Worm (Caenorhabditis elegans) whole organism, L2 larva: Measurements from ENCODE around the gene fbxa-155.

Source experiments
- C34F6.9 ChIP-seq: fragments of 150-350 bp; optimal IDR thresholded peaks from 2 replicates; lab custom pipeline; 2014; ENCODE audit warnings: missing biosample characterization, missing genetic modification characterization
- ZK546.5 ChIP-seq: sonication (generic microtip); optimal IDR thresholded peaks from 2 replicates; lab custom pipeline; 2017; ENCODE audit warnings: missing biosample characterization, missing genetic modification characterization
- aly-2 ChIP-seq: fragments of 150-350 bp; optimal IDR thresholded peaks from 2 replicates; lab custom pipeline; 2014; ENCODE audit warnings: missing biosample characterization, missing genetic modification characterization
- ama-1 ChIP-seq: fragments of 150-350 bp; optimal IDR thresholded peaks from 2 replicates; lab custom pipeline; 2018; ENCODE audit warnings: inconsistent platforms
- blmp-1 ChIP-seq: sonication (generic microtip); optimal IDR thresholded peaks from 2 replicates; lab custom pipeline; 2017; ENCODE audit warnings: missing genetic modification characterization, mild to moderate bottlenecking, missing compliant biosample characterization, antibody characterized with exemption, moderate library complexity; ENCODE audit not compliant: insufficient read depth
- ceh-16 ChIP-seq: fragments of 150-350 bp; optimal IDR thresholded peaks from 2 replicates; lab custom pipeline; 2014; ENCODE audit warnings: missing biosample characterization, missing genetic modification characterization
- elt-1 ChIP-seq: fragments of 150-350 bp; optimal IDR thresholded peaks from 2 replicates; lab custom pipeline; 2014; ENCODE audit warnings: missing biosample characterization, missing genetic modification characterization
- lsy-2 ChIP-seq, 2 experiments: fragments of 150-350 bp in 1 of 2; sonication (generic microtip) in 1 of 2; optimal IDR thresholded peaks; 2 replicates each; lab custom pipeline; 2014 to 2017; ENCODE audit warnings: missing biosample characterization in 2 of 2, missing genetic modification characterization in 2 of 2
- mdl-1 ChIP-seq, 2 experiments: fragments of 150-350 bp in 1 of 2; sonication (generic microtip) in 1 of 2; optimal IDR thresholded peaks; 2 replicates each; lab custom pipeline; 2017; ENCODE audit warnings: missing biosample characterization in 2 of 2, missing genetic modification characterization in 2 of 2
- nhr-77 ChIP-seq: fragments of 150-350 bp; optimal IDR thresholded peaks from 2 replicates; lab custom pipeline; 2014; ENCODE audit warnings: missing biosample characterization, missing genetic modification characterization
- sma-9 ChIP-seq, 2 experiments: fragments of 150-350 bp in 1 of 2; sonication (generic microtip) in 1 of 2; optimal IDR thresholded peaks; 2 replicates each; lab custom pipeline; 2014 to 2016; ENCODE audit warnings: missing genetic modification characterization in 2 of 2, mild to moderate bottlenecking in 1 of 2, missing biosample characterization in 1 of 2, missing compliant biosample characterization in 1 of 2, missing genetic modification reagents in 1 of 2, moderate library complexity in 1 of 2
- unc-39 ChIP-seq: fragments of 150-350 bp; optimal IDR thresholded peaks from 2 replicates; lab custom pipeline; 2014; ENCODE audit warnings: missing biosample characterization, missing genetic modification characterization
- unc-62 ChIP-seq: fragments of 150-350 bp; optimal IDR thresholded peaks from 2 replicates; lab custom pipeline; 2014; ENCODE audit warnings: missing biosample characterization, missing genetic modification reagents, missing genetic modification characterization
- zag-1 ChIP-seq: fragments of 150-350 bp; optimal IDR thresholded peaks from 2 replicates; lab custom pipeline; 2014; ENCODE audit warnings: missing biosample characterization, missing genetic modification characterization

DNA sequence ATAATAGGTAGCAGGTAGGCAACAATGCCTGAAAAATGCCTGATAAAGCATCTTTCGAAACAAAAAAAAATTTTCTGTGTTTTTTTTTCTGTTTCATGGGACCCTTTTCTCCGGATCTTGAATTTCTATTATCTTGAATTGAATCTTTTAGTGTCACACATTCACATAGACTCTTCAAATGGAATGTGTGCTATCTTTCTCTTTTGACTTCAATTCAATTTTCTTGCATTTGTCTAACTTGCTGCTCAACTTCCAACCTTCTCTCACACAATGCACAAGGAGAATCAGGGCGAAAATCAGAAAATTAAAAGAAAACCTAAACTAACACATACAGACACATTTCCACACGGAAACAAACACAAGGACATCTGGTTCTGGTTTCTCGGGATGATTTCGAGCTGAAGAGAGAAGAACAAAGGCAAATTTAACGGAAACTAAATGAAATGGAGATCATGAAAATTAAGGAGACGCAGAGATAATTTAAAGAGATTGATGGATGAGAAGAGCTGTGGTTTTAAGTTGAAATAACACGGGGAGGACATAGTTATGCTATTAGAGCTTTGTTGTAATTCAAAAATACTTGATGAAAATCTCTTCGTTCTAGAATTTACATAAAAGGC lies 37.7 kb downstream of the fbxa-155 start:
- TF ChIP-seq C34F6.9 (no peak), mdl-1 (tag; optimal IDR thresholded peaks at IDR 0.05; lab: Kevin White, UChicago) (no peak), nhr-77 (tag; lab: Kevin White, UChicago) (no peak), ZK546.5 (tag; lab: Kevin White, UChicago) (no peak), sma-9 (GFP tag; optimal IDR thresholded peaks at IDR 0.05; lab: Kevin White, UChicago) (no peak), sma-9 (tag; optimal IDR thresholded peaks at IDR 0.05; lab: Kevin White, UChicago) (no peak), zag-1 (no peak), aly-2 (tag; lab: Kevin White, UChicago) (no peak), blmp-1 (tag; lab: Kevin White, UChicago) (no peak), ama-1 (no peak), lsy-2 (tag; optimal IDR thresholded peaks at IDR 0.05; lab: Kevin White, UChicago) (no peak), ceh-16 (tag; lab: Kevin White, UChicago) (no peak), unc-39 (tag; lab: Kevin White, UChicago) (no peak), unc-62 (GFP tag; lab: Kevin White, UChicago) (no peak), elt-1 (tag; lab: Kevin White, UChicago) (no peak)
